Worm (Caenorhabditis elegans): ENCODE data around the gene srh-214.

- TF ChIP-seq ama-1 (optimal IDR thresholded peaks at IDR 0.05) (no peak), F13C5.2 (tag; optimal IDR thresholded peaks at IDR 0.05) (no peak), pes-1 (GFP tag; IDR thresholded peaks at IDR 0.05) (no peak), flt-1 (GFP tag; IDR thresholded peaks at IDR 0.05) (no peak), tra-4 (tag; optimal IDR thresholded peaks at IDR 0.05) (no peak)
Observed at ce11 chrV:16834989-16835388, 5.4 kb upstream of the srh-214 start, which contains the start of gene tni-3.
